Worm (Caenorhabditis elegans) whole organism, young adult: Measurements from ENCODE around the gene oac-31.

Experiments used
- F22D6.2 ChIP-seq: sonication (generic microtip); optimal IDR thresholded peaks from 2 replicates; lab custom pipeline; 2016; ENCODE audit warnings: mild to moderate bottlenecking, missing genetic modification characterization, missing compliant biosample characterization
- F23B12.7 ChIP-seq: sonication (generic microtip); optimal IDR thresholded peaks from 2 replicates; lab custom pipeline; 2017; ENCODE audit warnings: missing genetic modification characterization, mild to moderate bottlenecking, missing compliant biosample characterization, antibody characterized with exemption, moderate library complexity; ENCODE audit not compliant: insufficient read depth
- F33H1.4 ChIP-seq: fragments of 200-800 bp; sonication (Bioruptor generic); IDR thresholded peaks from 2 replicates; pipeline ENCODE4 v1.3.6; 2022; ENCODE audit warnings: missing genetic modification reagents, missing genetic modification characterization, missing compliant biosample characterization
- F39B2.1 ChIP-seq: fragments of 200-800 bp; sonication (Bioruptor generic); IDR thresholded peaks from 2 replicates; pipeline ENCODE4 v1.3.6; 2022; ENCODE audit warnings: missing genetic modification reagents, missing genetic modification characterization, missing compliant biosample characterization
- F52B5.7 ChIP-seq: sonication (generic microtip); optimal IDR thresholded peaks from 2 replicates; lab custom pipeline; 2016; ENCODE audit warnings: mild to moderate bottlenecking, missing genetic modification characterization, missing compliant biosample characterization
- Y53F4B.3 ChIP-seq: fragments of 200-800 bp; sonication (Bioruptor generic); IDR thresholded peaks from 2 replicates; pipeline ENCODE4 v1.3.6; 2022; ENCODE audit warnings: missing genetic modification reagents, missing genetic modification characterization, missing compliant biosample characterization
- Y53G8AR.9 ChIP-seq: fragments of 200-800 bp; sonication (Bioruptor generic); conservative IDR thresholded peaks from 2 replicates; pipeline ENCODE4 v1.3.6; 2022; ENCODE audit warnings: missing genetic modification reagents, missing genetic modification characterization, missing compliant biosample characterization
- Y56A3A.18 ChIP-seq: fragments of 200-800 bp; sonication (Bioruptor generic); IDR thresholded peaks from 2 replicates; pipeline ENCODE4 v1.3.6; 2022; ENCODE audit warnings: missing genetic modification reagents, missing genetic modification characterization, missing compliant biosample characterization
- Y67H2A.10 ChIP-seq: fragments of 200-800 bp; sonication (Bioruptor generic); conservative IDR thresholded peaks from 2 replicates; pipeline ENCODE4 v1.3.6; 2022; ENCODE audit warnings: missing genetic modification reagents, missing genetic modification characterization, missing compliant biosample characterization
- Y95B8A.8 ChIP-seq: fragments of 200-800 bp; sonication (Bioruptor generic); IDR thresholded peaks from 2 replicates; pipeline ENCODE4 v1.3.6; 2022; ENCODE audit warnings: missing genetic modification reagents, missing genetic modification characterization, missing compliant biosample characterization
- ama-1 ChIP-seq, 3 experiments: fragments of 150-350 bp in 1 of 3; sonication (generic microtip) in 2 of 3; optimal IDR thresholded peaks; 2 replicates each; lab custom pipeline; 2014 to 2018; ENCODE audit warnings: missing biosample characterization in 2 of 3, missing genetic modification characterization in 2 of 3, missing genetic modification reagents in 2 of 3
- aptf-2 ChIP-seq: fragments of 200-800 bp; sonication (Bioruptor generic); conservative IDR thresholded peaks from 2 replicates; pipeline ENCODE4 v1.3.6; 2022; ENCODE audit warnings: missing genetic modification reagents, missing genetic modification characterization, missing compliant biosample characterization
- attf-5 ChIP-seq: fragments of 200-800 bp; sonication (Bioruptor generic); optimal IDR thresholded peaks from 2 replicates; lab custom pipeline; 2018; ENCODE audit warnings: mild to moderate bottlenecking, missing genetic modification characterization, missing compliant biosample characterization
- ceh-100 ChIP-seq: fragments of 200-800 bp; sonication (Bioruptor generic); IDR thresholded peaks from 2 replicates; pipeline ENCODE4 v1.3.6; 2022; ENCODE audit warnings: missing genetic modification reagents, missing genetic modification characterization, missing compliant biosample characterization
- ceh-40 ChIP-seq: fragments of 200-800 bp; sonication (Bioruptor generic); IDR thresholded peaks from 2 replicates; pipeline ENCODE4 v1.3.6; 2022; ENCODE audit warnings: missing genetic modification characterization, missing compliant biosample characterization
- ceh-58 ChIP-seq: fragments of 200-800 bp; sonication (Bioruptor generic); IDR thresholded peaks from 2 replicates; pipeline ENCODE4 v1.3.6; 2022; ENCODE audit warnings: missing genetic modification characterization, missing compliant biosample characterization
- die-1 ChIP-seq: sonication (generic microtip); optimal IDR thresholded peaks from 2 replicates; lab custom pipeline; 2016; ENCODE audit warnings: missing genotype, mild to moderate bottlenecking, missing genetic modification characterization, missing compliant biosample characterization
- dpl-1 ChIP-seq: fragments of 150-350 bp; optimal IDR thresholded peaks from 2 replicates; lab custom pipeline; 2014; ENCODE audit warnings: missing biosample characterization, missing genetic modification reagents, missing genetic modification characterization
- egl-18 ChIP-seq: fragments of 200-800 bp; sonication (Bioruptor generic); IDR thresholded peaks from 2 replicates; pipeline ENCODE4 v1.3.6; 2022; ENCODE audit warnings: missing genetic modification reagents, missing genetic modification characterization, missing compliant biosample characterization
- egl-44 ChIP-seq: fragments of 200-800 bp; sonication (Bioruptor generic); IDR thresholded peaks from 2 replicates; pipeline ENCODE4 v1.3.6; 2022; ENCODE audit warnings: missing genetic modification reagents, missing genetic modification characterization, missing compliant biosample characterization
- ets-4 ChIP-seq: fragments of 200-800 bp; sonication (Bioruptor generic); optimal IDR thresholded peaks from 2 replicates; lab custom pipeline; 2018; ENCODE audit warnings: mild to moderate bottlenecking, missing genetic modification characterization, missing compliant biosample characterization
- fkh-3 ChIP-seq: sonication (generic microtip); optimal IDR thresholded peaks from 2 replicates; lab custom pipeline; 2016; ENCODE audit warnings: mild to moderate bottlenecking, missing genetic modification characterization, missing compliant biosample characterization
- hlh-12 ChIP-seq: sonication (generic microtip); optimal IDR thresholded peaks from 2 replicates; lab custom pipeline; 2016; ENCODE audit warnings: missing genetic modification characterization, missing compliant biosample characterization
- hlh-26 ChIP-seq: fragments of 200-800 bp; sonication (Bioruptor generic); conservative IDR thresholded peaks from 2 replicates; pipeline ENCODE4 v1.3.6; 2022; ENCODE audit warnings: missing genetic modification reagents, missing genetic modification characterization, missing compliant biosample characterization
- hmg-1.2 ChIP-seq: fragments of 200-800 bp; sonication (Bioruptor generic); IDR thresholded peaks from 2 replicates; pipeline ENCODE4 v1.3.6; 2022; ENCODE audit warnings: missing genetic modification reagents, missing genetic modification characterization, missing compliant biosample characterization
- lir-1 ChIP-seq: fragments of 200-800 bp; sonication (Bioruptor generic); conservative IDR thresholded peaks from 2 replicates; pipeline ENCODE4 v1.3.6; 2022; ENCODE audit warnings: missing genetic modification reagents, missing genetic modification characterization, missing compliant biosample characterization
- mel-28 ChIP-seq: sonication (generic microtip); optimal IDR thresholded peaks from 2 replicates; lab custom pipeline; 2016; ENCODE audit warnings: borderline replicate concordance, mild to moderate bottlenecking, missing genetic modification characterization, missing compliant biosample characterization
- nhr-179 ChIP-seq: sonication (generic microtip); optimal IDR thresholded peaks from 2 replicates; lab custom pipeline; 2016; ENCODE audit warnings: mild to moderate bottlenecking, missing genetic modification characterization, missing compliant biosample characterization
- nhr-27 ChIP-seq: fragments of 200-800 bp; sonication (Bioruptor generic); optimal IDR thresholded peaks from 2 replicates; lab custom pipeline; 2018; ENCODE audit warnings: mild to moderate bottlenecking, missing genetic modification characterization, moderate library complexity, missing compliant biosample characterization
- rcor-1 ChIP-seq: fragments of 200-800 bp; sonication (Bioruptor generic); IDR thresholded peaks from 2 replicates; pipeline ENCODE4 v1.3.6; 2022; ENCODE audit warnings: missing genetic modification reagents, missing genetic modification characterization, missing compliant biosample characterization
- rec-8 ChIP-seq, 2 experiments: sonication (generic microtip); optimal IDR thresholded peaks; 2 replicates each; lab custom pipeline; 2016; ENCODE audit warnings: mild to moderate bottlenecking in 2 of 2, missing genetic modification characterization in 2 of 2, missing genetic modification reagents in 2 of 2, missing genotype in 2 of 2, missing biosample characterization in 1 of 2, missing compliant biosample characterization in 1 of 2, moderate library complexity in 1 of 2
- repo-1 ChIP-seq: sonication (generic microtip); optimal IDR thresholded peaks from 2 replicates; lab custom pipeline; 2017; ENCODE audit warnings: mild to moderate bottlenecking, missing genetic modification characterization, missing compliant biosample characterization
- sptf-2 ChIP-seq: fragments of 200-800 bp; sonication (Bioruptor generic); optimal IDR thresholded peaks from 2 replicates; lab custom pipeline; 2018; ENCODE audit warnings: mild to moderate bottlenecking, missing genetic modification characterization, missing compliant biosample characterization
- unc-130 ChIP-seq: sonication (generic microtip); optimal IDR thresholded peaks from 2 replicates; lab custom pipeline; 2016; ENCODE audit warnings: missing genetic modification reagents, missing genetic modification characterization, missing compliant biosample characterization
- ztf-22 ChIP-seq: fragments of 200-800 bp; sonication (Bioruptor generic); optimal IDR thresholded peaks from 2 replicates; lab custom pipeline; 2018; ENCODE audit warnings: mild to moderate bottlenecking, missing genetic modification characterization, moderate library complexity, missing compliant biosample characterization
- ztf-25 ChIP-seq: fragments of 200-800 bp; sonication (Bioruptor generic); IDR thresholded peaks from 2 replicates; pipeline ENCODE4 v1.3.6; 2022; ENCODE audit warnings: missing genetic modification reagents, missing genetic modification characterization, missing compliant biosample characterization
- ztf-26 ChIP-seq: sonication (generic microtip); optimal IDR thresholded peaks from 2 replicates; lab custom pipeline; 2017; ENCODE audit warnings: missing genetic modification characterization, missing compliant biosample characterization

The oac-31 gene

ce11 chrV:1541786-1542185 lies at the start of gene oac-31:
oac-31 (minus strand) TSS chrV:1541886.
- TF ChIP-seq ztf-22 (GFP tag; lab: Kevin White, UChicago) (no peak), fkh-3 (tag; lab: Kevin White, UChicago) (no peak), ceh-40 (GFP tag; lab: Robert Waterston, UW) (no peak), rcor-1 (GFP tag; lab: Robert Waterston, UW) (no peak), Y53G8AR.9 (GFP tag; lab: Robert Waterston, UW) (no peak), F33H1.4 (GFP tag; lab: Robert Waterston, UW) (no peak), rec-8 (tag; optimal IDR thresholded peaks at IDR 0.05; lab: Kevin White, UChicago) (no peak), egl-18 (GFP tag; lab: Robert Waterston, UW) (no peak), Y53F4B.3 (GFP tag; lab: Robert Waterston, UW) (no peak), ztf-26 (tag; lab: Kevin White, UChicago) (no peak), ceh-100 (no peak), sptf-2 (GFP tag; lab: Kevin White, UChicago) (no peak), ztf-25 (GFP tag; lab: Robert Waterston, UW) (no peak)

- TF ChIP-seq egl-44 (GFP tag; lab: Robert Waterston, UW) (no peak), lir-1 (GFP tag; lab: Robert Waterston, UW) (no peak), F22D6.2 (tag; lab: Kevin White, UChicago) (no peak), F23B12.7 (tag; lab: Kevin White, UChicago) (no peak), nhr-27 (no peak), egl-18 (GFP tag; lab: Robert Waterston, UW) (no peak), hlh-12 (tag; lab: Kevin White, UChicago) (no peak)
Observed at ce11 chrV:1588128-1588527, 46.4 kb upstream of the oac-31 start, which contains the start of gene F16B4.5. F16B4.5 (plus strand) TSS chrV:1588428.

- TF ChIP-seq hlh-26 (GFP tag; lab: Robert Waterston, UW) (no peak), dpl-1 (GFP tag; lab: Kevin White, UChicago) (no peak)
Observed at ce11 chrV:1586906-1587305, 45.2 kb upstream of the oac-31 start, which contains the start of gene F16B4.6. F16B4.6 (plus strand) TSS chrV:1587206.

DNA sequence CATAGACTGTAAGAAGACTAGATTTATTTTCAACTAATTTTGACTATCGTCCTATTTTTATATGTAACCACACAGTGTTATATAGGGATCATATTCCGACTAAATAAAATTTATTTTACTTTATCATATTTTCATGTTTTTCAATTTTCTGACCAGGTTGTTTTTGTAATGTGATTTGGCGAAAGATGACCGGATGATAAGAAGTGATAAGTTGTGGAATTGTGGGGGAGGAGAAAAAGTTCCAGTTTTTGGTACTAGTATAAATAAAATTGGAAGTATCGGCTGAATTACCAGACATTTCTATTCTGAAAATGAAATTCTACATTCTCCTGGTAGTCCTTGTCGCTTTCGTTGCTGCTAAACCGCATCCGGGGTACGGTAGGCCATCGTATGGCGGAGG lies 43.7 kb upstream of the oac-31 start, which contains the start of gene F16B4.7:
F16B4.7 (plus strand) TSS at position 301 of the 400 bp plus-strand sequence.
- no peak for TF ChIP-seq ama-1 (optimal IDR thresholded peaks at IDR 0.05; lab: Kevin White, UChicago)
- TF ChIP-seq ama-1 (GFP tag; optimal IDR thresholded peaks at IDR 0.05; lab: Kevin White, UChicago), result no peak
- no peak for TF ChIP-seq F52B5.7 (tag; lab: Kevin White, UChicago)
- TF ChIP-seq nhr-179, result no peak
- TF ChIP-seq F22D6.2 (tag; lab: Kevin White, UChicago), result no peak
- no peak for TF ChIP-seq aptf-2 (GFP tag; lab: Robert Waterston, UW)
- TF ChIP-seq Y95B8A.8, result no peak
- no peak for TF ChIP-seq hmg-1.2 (GFP tag; lab: Robert Waterston, UW)
- TF ChIP-seq Y56A3A.18 (GFP tag; lab: Robert Waterston, UW), result no peak
- no peak for TF ChIP-seq F39B2.1 (GFP tag; lab: Robert Waterston, UW)
- no peak for TF ChIP-seq ets-4 (GFP tag; lab: Kevin White, UChicago)
- no peak for TF ChIP-seq unc-130 (GFP tag; lab: Kevin White, UChicago)
- TF ChIP-seq egl-44 (GFP tag; lab: Robert Waterston, UW), result no peak
- TF ChIP-seq attf-5, result no peak
- no peak for TF ChIP-seq repo-1 (tag; lab: Kevin White, UChicago)
- no peak for TF ChIP-seq mel-28 (tag; lab: Kevin White, UChicago)
- no peak for TF ChIP-seq Y67H2A.10
- no peak for TF ChIP-seq ceh-58
- TF ChIP-seq die-1 (tag; lab: Kevin White, UChicago), result no peak
